Fruit fly (Drosophila melanogaster): ENCODE data around the gene ome.

The ome gene

dm6 chr3L:14761837-14762785, 89.5 kb downstream of the ome start, which contains the start of the genes Tsen34 and Mgat4a (continued):
- TF ChIP-seq CG6765 (GFP tag; optimal IDR thresholded peaks at IDR 0.05): peak; percentile 56
- no peak for TF ChIP-seq Hr3 (GFP tag; optimal IDR thresholded peaks at IDR 0.05)
- TF ChIP-seq maf-S (GFP tag; optimal IDR thresholded peaks at IDR 0.05): no peak
- peak; percentile 16; the same call in 1 of the 2 replicates for TF ChIP-seq CG3847 (GFP tag; IDR thresholded peaks at IDR 0.05)
- no peak for TF ChIP-seq CG30431 (GFP tag; optimal IDR thresholded peaks at IDR 0.05)
- TF ChIP-seq dimm (GFP tag; IDR thresholded peaks at IDR 0.05): no peak
- TF ChIP-seq Dip2 (GFP tag; IDR thresholded peaks at IDR 0.05): no peak
- TF ChIP-seq HLHmδ (GFP tag; optimal IDR thresholded peaks at IDR 0.05): peak; percentile 34
- peak; percentile 58; the same call in 1 of the 2 replicates for TF ChIP-seq CG16779 (GFP tag; IDR thresholded peaks at IDR 0.05)
- TF ChIP-seq sc (optimal IDR thresholded peaks at IDR 0.05): no peak
- TF ChIP-seq sc (GFP tag; optimal IDR thresholded peaks at IDR 0.05): no peak
- TF ChIP-seq CG7928 (GFP tag; optimal IDR thresholded peaks at IDR 0.05): peak; percentile 27
- TF ChIP-seq CG33213 (GFP tag; optimal IDR thresholded peaks at IDR 0.05): no peak
- no peak for TF ChIP-seq nom (GFP tag; optimal IDR thresholded peaks at IDR 0.05)
- no peak; the same call in 1 of the 2 replicates for TF ChIP-seq ranshi (GFP tag; IDR thresholded peaks at IDR 0.05)
- peak; percentile 36 for TF ChIP-seq dm (GFP tag; optimal IDR thresholded peaks at IDR 0.05)
- TF ChIP-seq ATbp (GFP tag; optimal IDR thresholded peaks at IDR 0.05): no peak
- TF ChIP-seq sd (tag; optimal IDR thresholded peaks at IDR 0.05): no peak
- TF ChIP-seq HmgZ (tag; optimal IDR thresholded peaks at IDR 0.05): peak; percentile 50
- no peak for TF ChIP-seq CG15269 (tag; optimal IDR thresholded peaks at IDR 0.05)
- TF ChIP-seq pan (optimal IDR thresholded peaks at IDR 0.05): no peak
- TF ChIP-seq pan (GFP tag; optimal IDR thresholded peaks at IDR 0.05 in 1 of 2, IDR thresholded peaks at IDR 0.05 in 1 of 2): peak in 1 of 2 experiments; percentile 24
- peak; percentile 61; the same call in 2 of the 4 replicates for TF ChIP-seq Dll (GFP tag; IDR thresholded peaks at IDR 0.05; ENCODE audit: partially characterized antibody)
- peak; percentile 40 for TF ChIP-seq CG14710 (tag; optimal IDR thresholded peaks at IDR 0.05)
- TF ChIP-seq CG10979 (tag; optimal IDR thresholded peaks at IDR 0.05): no peak
- TF ChIP-seq mld (GFP tag; IDR thresholded peaks at IDR 0.05; ENCODE audit: partially characterized antibody): no peak
- no peak for TF ChIP-seq fd96Cb (tag; optimal IDR thresholded peaks at IDR 0.05)
- no peak for TF ChIP-seq CG7271 (tag; optimal IDR thresholded peaks at IDR 0.05)
- no peak for TF ChIP-seq CG13894 (tag; optimal IDR thresholded peaks at IDR 0.05)
- TF ChIP-seq ab (GFP tag; optimal IDR thresholded peaks at IDR 0.05): no peak
- TF ChIP-seq YL-1 (GFP tag; optimal IDR thresholded peaks at IDR 0.05): peak; percentile 61
- TF ChIP-seq Side (GFP tag; optimal IDR thresholded peaks at IDR 0.05): peak; percentile 41
- no peak for TF ChIP-seq pnt (GFP tag; optimal IDR thresholded peaks at IDR 0.05)
- TF ChIP-seq CG16815 (GFP tag; optimal IDR thresholded peaks at IDR 0.05): no peak
- TF ChIP-seq tna (GFP tag; IDR thresholded peaks at IDR 0.05; ENCODE audit: partially characterized antibody): peak; percentile 47; the same call in 1 of the 2 replicates
- TF ChIP-seq Atf-2 (GFP tag; optimal IDR thresholded peaks at IDR 0.05): no peak
- TF ChIP-seq CG34224 (GFP tag; IDR thresholded peaks at IDR 0.05; ENCODE audit: partially characterized antibody): peak; percentile 46; the same call in 1 of the 3 replicates
- TF ChIP-seq CG9932 (GFP tag; IDR thresholded peaks at IDR 0.05): peak; percentile 71
- no peak for TF ChIP-seq Antp (GFP tag; optimal IDR thresholded peaks at IDR 0.05)
- TF ChIP-seq CG12942 (GFP tag; optimal IDR thresholded peaks at IDR 0.05): peak; percentile 6
- peak; percentile 27 for TF ChIP-seq bab2 (GFP tag; optimal IDR thresholded peaks at IDR 0.05)
- TF ChIP-seq CG9817 (tag; optimal IDR thresholded peaks at IDR 0.05): peak; percentile 22
- no peak for TF ChIP-seq CG18262 (tag; optimal IDR thresholded peaks at IDR 0.05)
- TF ChIP-seq Gug (GFP tag; IDR thresholded peaks at IDR 0.05): no peak
- TF ChIP-seq H2.0 (GFP tag; IDR thresholded peaks at IDR 0.05): 0 out of 2 replicates have a peak, but pooled peaks have one; percentile 29
- TF ChIP-seq CG6683 (GFP tag; optimal IDR thresholded peaks at IDR 0.05): peak; percentile 42
- peak; percentile 51 for TF ChIP-seq CG31224 (GFP tag; IDR thresholded peaks at IDR 0.05)
- TF ChIP-seq Mad (GFP tag; optimal IDR thresholded peaks at IDR 0.05): no peak

Data from whole organism, embryonic.